Fruit fly (Drosophila melanogaster) whole organism, embryonic: ENCODE results near the gene CG13000.

Experiments used
- Adf1 ChIP-seq: fragments of 200-800 bp; sonication (Bioruptor generic); IDR thresholded peaks from 2 replicates; pipeline ENCODE4 v1.3.6; 2022; ENCODE audit warnings: missing biosample characterization, missing genetic modification characterization
- CG10267 ChIP-seq: fragments of 200-800 bp; sonication (Bioruptor generic); optimal IDR thresholded peaks from 2 replicates; lab custom pipeline; 2018; ENCODE audit warnings: missing biosample characterization, mild to moderate bottlenecking, missing genetic modification characterization, moderate library complexity
- CG11504 ChIP-seq: fragments of 200-800 bp; sonication (Bioruptor generic); optimal IDR thresholded peaks from 3 replicates; lab custom pipeline; 2019; ENCODE audit warnings: missing biosample characterization, mild to moderate bottlenecking, missing genetic modification characterization, moderate library complexity
- CG11560 ChIP-seq: fragments of 200-800 bp; sonication (Bioruptor generic); IDR thresholded peaks from 3 replicates; pipeline ENCODE4 v1.3.6; 2022; ENCODE audit warnings: missing biosample characterization, missing genetic modification characterization
- CG1233 ChIP-seq: fragments of 200-800 bp; sonication (Bioruptor generic); optimal IDR thresholded peaks from 4 replicates; lab custom pipeline; 2018; ENCODE audit warnings: missing biosample characterization, mild to moderate bottlenecking, missing genetic modification characterization
- CG12391 ChIP-seq: fragments of 200-800 bp; sonication (Bioruptor generic); optimal IDR thresholded peaks from 3 replicates; lab custom pipeline; 2018; ENCODE audit warnings: missing biosample characterization, mild to moderate bottlenecking, missing genetic modification characterization, moderate library complexity
- CG13287 ChIP-seq: fragments of 200-800 bp; sonication (Bioruptor generic); IDR thresholded peaks from 2 replicates; pipeline ENCODE4 v1.3.6; 2022; ENCODE audit warnings: missing biosample characterization, missing genetic modification characterization; ENCODE audit not compliant: partially characterized antibody
- CG14860 ChIP-seq: fragments of 200-800 bp; sonication (Bioruptor generic); IDR thresholded peaks from 3 replicates; pipeline ENCODE4 v1.3.6; 2022; ENCODE audit warnings: missing biosample characterization, missing genetic modification characterization; ENCODE audit not compliant: partially characterized antibody
- CG15269 ChIP-seq: fragments of 200-800 bp; sonication (Bioruptor generic); optimal IDR thresholded peaks from 2 replicates; lab custom pipeline; 2018; ENCODE audit warnings: missing biosample characterization, mild to moderate bottlenecking, missing genetic modification characterization, moderate library complexity
- CG15601 ChIP-seq: fragments of 200-800 bp; sonication (Bioruptor generic); optimal IDR thresholded peaks from 3 replicates; lab custom pipeline; 2019; ENCODE audit warnings: missing biosample characterization, mild to moderate bottlenecking, missing genetic modification characterization, moderate library complexity
- CG16779 ChIP-seq: fragments of 200-800 bp; sonication (Bioruptor generic); IDR thresholded peaks from 2 replicates; pipeline ENCODE4 v1.3.6; 2022; ENCODE audit warnings: missing biosample characterization, missing genetic modification characterization
- CG3065 ChIP-seq: fragments of 200-800 bp; sonication (Bioruptor generic); optimal IDR thresholded peaks from 2 replicates; lab custom pipeline; 2016; ENCODE audit warnings: missing biosample characterization, missing genetic modification characterization
- CG31388 ChIP-seq: fragments of 200-800 bp; sonication (Bioruptor generic); optimal IDR thresholded peaks from 2 replicates; lab custom pipeline; 2016; ENCODE audit warnings: missing biosample characterization, missing genetic modification characterization
- CG7987 ChIP-seq: fragments of 200-800 bp; sonication (Bioruptor generic); optimal IDR thresholded peaks from 2 replicates; lab custom pipeline; 2018; ENCODE audit warnings: missing biosample characterization, mild to moderate bottlenecking, missing genetic modification characterization, moderate library complexity
- CG9437 ChIP-seq: fragments of 200-800 bp; sonication (Bioruptor generic); optimal IDR thresholded peaks from 2 replicates; lab custom pipeline; 2018; ENCODE audit warnings: missing biosample characterization, mild to moderate bottlenecking, missing genetic modification characterization
- CG9817 ChIP-seq: fragments of 200-800 bp; sonication (Bioruptor generic); optimal IDR thresholded peaks from 2 replicates; lab custom pipeline; 2018; ENCODE audit warnings: missing biosample characterization, mild to moderate bottlenecking, missing genetic modification characterization, moderate library complexity
- Dip2 ChIP-seq: fragments of 200-800 bp; sonication (Bioruptor generic); IDR thresholded peaks from 2 replicates; pipeline ENCODE4 v1.3.6; 2022; ENCODE audit warnings: missing biosample characterization, missing genetic modification characterization
- Hmr ChIP-seq: fragments of 200-800 bp; sonication (Bioruptor generic); optimal IDR thresholded peaks from 3 replicates; lab custom pipeline; 2017; ENCODE audit warnings: mild to moderate bottlenecking, missing biosample characterization, missing genetic modification reagents, missing genetic modification characterization
- Hr39 ChIP-seq: fragments of >200 bp; optimal IDR thresholded peaks from 2 replicates; lab custom pipeline; 2017
- Med ChIP-seq: fragments of 200-800 bp; sonication (Bioruptor generic); peaks from one replicate; lab custom pipeline; 2016; ENCODE audit warnings: missing biosample characterization, missing genetic modification characterization, mild to moderate bottlenecking, inconsistent platforms, moderate library complexity
- Meics ChIP-seq: fragments of 200-800 bp; sonication (Bioruptor generic); optimal IDR thresholded peaks from 2 replicates; lab custom pipeline; 2017; ENCODE audit warnings: missing biosample characterization, mild to moderate bottlenecking, missing genetic modification characterization
- Mes4 ChIP-seq: fragments of 200-800 bp; sonication (Bioruptor generic); optimal IDR thresholded peaks from 2 replicates; lab custom pipeline; 2016; ENCODE audit warnings: missing biosample characterization, missing genetic modification characterization
- NK7.1 ChIP-seq: fragments of 200-800 bp; sonication (Bioruptor generic); optimal IDR thresholded peaks from 3 replicates; lab custom pipeline; 2016; ENCODE audit warnings: missing biosample characterization, missing genetic modification characterization
- Pdp1 ChIP-seq, 2 experiments: fragments of 200-800 bp; sonication (Bioruptor generic); optimal IDR thresholded peaks; 3 replicates each; lab custom pipeline; 2016; ENCODE audit warnings: missing biosample characterization in 2 of 2, missing genetic modification characterization in 2 of 2, mild to moderate bottlenecking in 1 of 2, moderate library complexity in 1 of 2
- Rx ChIP-seq: fragments of 200-800 bp; sonication (Bioruptor generic); IDR thresholded peaks from 2 replicates; pipeline ENCODE4 v1.3.6; 2022; ENCODE audit warnings: missing biosample characterization, missing genetic modification characterization
- Scr ChIP-seq: fragments of 200-800 bp; sonication (Bioruptor generic); IDR thresholded peaks from 2 replicates; pipeline ENCODE4 v1.3.6; 2022; ENCODE audit warnings: missing biosample characterization, missing genetic modification characterization; ENCODE audit not compliant: partially characterized antibody
- Sox102F ChIP-seq: fragments of 200-800 bp; sonication (Bioruptor generic); optimal IDR thresholded peaks from 2 replicates; lab custom pipeline; 2018; ENCODE audit warnings: missing biosample characterization, mild to moderate bottlenecking, missing genetic modification characterization, moderate library complexity
- Taf1 ChIP-seq: fragments of 200-800 bp; sonication (Bioruptor generic); IDR thresholded peaks from 2 replicates; pipeline ENCODE4 v1.3.6; 2022; ENCODE audit warnings: missing biosample characterization, missing genetic modification characterization
- Tbp ChIP-seq: fragments of >200 bp; optimal IDR thresholded peaks from 2 replicates; lab custom pipeline; 2018; ENCODE audit warnings: missing biosample characterization, missing genetic modification characterization
- Trl ChIP-seq, 3 experiments: fragments of >200 bp in 2 of 3; fragments of 200-800 bp in 1 of 3; sonication (Bioruptor generic) in 1 of 3; optimal IDR thresholded peaks; 2 replicates in 1 of 3; 3 replicates in 2 of 3; lab custom pipeline; 2016 to 2017; ENCODE audit warnings: missing biosample characterization in 1 of 3, missing genetic modification characterization in 1 of 3
- ase ChIP-seq: fragments of 200-800 bp; sonication (Bioruptor generic); IDR thresholded peaks from 3 replicates; pipeline ENCODE4 v1.3.6; 2022; ENCODE audit warnings: missing biosample characterization, missing genetic modification characterization
- ato ChIP-seq: fragments of 200-800 bp; sonication (Bioruptor generic); IDR thresholded peaks from 2 replicates; pipeline ENCODE4 v1.3.6; 2022; ENCODE audit warnings: missing biosample characterization, missing genetic modification characterization; ENCODE audit not compliant: partially characterized antibody
- chinmo ChIP-seq: fragments of 200-800 bp; sonication (Bioruptor generic); IDR thresholded peaks from 4 replicates; pipeline ENCODE4 v1.3.6; 2022; ENCODE audit warnings: missing biosample characterization, missing genetic modification characterization; ENCODE audit not compliant: partially characterized antibody
- emc ChIP-seq: fragments of 200-800 bp; sonication (Bioruptor generic); optimal IDR thresholded peaks from 2 replicates; lab custom pipeline; 2016; ENCODE audit warnings: missing biosample characterization, missing genetic modification characterization
- en ChIP-seq: fragments of 200-800 bp; sonication (Bioruptor generic); optimal IDR thresholded peaks from 2 replicates; lab custom pipeline; 2016; ENCODE audit warnings: missing biosample characterization, missing genetic modification characterization
- ewg ChIP-seq: fragments of 200-800 bp; sonication (Bioruptor generic); optimal IDR thresholded peaks from 3 replicates; lab custom pipeline; 2017; ENCODE audit warnings: mild to moderate bottlenecking, missing biosample characterization, missing genetic modification reagents, missing genetic modification characterization
- ftz-f1 ChIP-seq: fragments of 200-800 bp; sonication (Bioruptor generic); optimal IDR thresholded peaks from 2 replicates; lab custom pipeline; 2016; ENCODE audit warnings: missing biosample characterization, missing genetic modification characterization
- gcm ChIP-seq: fragments of 200-800 bp; sonication (Bioruptor generic); optimal IDR thresholded peaks from 2 replicates; lab custom pipeline; 2019; ENCODE audit warnings: missing biosample characterization, mild to moderate bottlenecking, missing genetic modification characterization, moderate library complexity
- ken ChIP-seq: fragments of 200-800 bp; sonication (Bioruptor generic); IDR thresholded peaks from 3 replicates; pipeline ENCODE4 v1.3.6; 2022; ENCODE audit warnings: missing biosample characterization, missing genetic modification characterization
- nmo ChIP-seq: fragments of 200-800 bp; sonication (Bioruptor generic); optimal IDR thresholded peaks from 2 replicates; lab custom pipeline; 2018; ENCODE audit warnings: missing biosample characterization, mild to moderate bottlenecking, missing genetic modification characterization, moderate library complexity
- pros ChIP-seq: fragments of 200-800 bp; sonication (Bioruptor generic); optimal IDR thresholded peaks from 3 replicates; lab custom pipeline; 2019; ENCODE audit warnings: missing biosample characterization, mild to moderate bottlenecking, missing genetic modification characterization, moderate library complexity
- pzg ChIP-seq: fragments of 200-800 bp; sonication (Bioruptor generic); optimal IDR thresholded peaks from 3 replicates; lab custom pipeline; 2018; ENCODE audit warnings: missing biosample characterization, mild to moderate bottlenecking, missing genetic modification characterization, moderate library complexity
- run ChIP-seq: fragments of 200-800 bp; sonication (Bioruptor generic); optimal IDR thresholded peaks from 3 replicates; lab custom pipeline; 2018; ENCODE audit warnings: missing biosample characterization, mild to moderate bottlenecking, missing genetic modification characterization
- scrt ChIP-seq: fragments of 200-800 bp; sonication (Bioruptor generic); optimal IDR thresholded peaks from 2 replicates; lab custom pipeline; 2018; ENCODE audit warnings: missing biosample characterization, mild to moderate bottlenecking, missing genetic modification characterization, moderate library complexity
- slbo ChIP-seq: fragments of 200-800 bp; sonication (Bioruptor generic); IDR thresholded peaks from 2 replicates; pipeline ENCODE4 v1.3.6; 2022; ENCODE audit warnings: missing biosample characterization, missing genetic modification characterization
- tio ChIP-seq: fragments of 200-800 bp; sonication (Bioruptor generic); optimal IDR thresholded peaks from 2 replicates; lab custom pipeline; 2017; ENCODE audit warnings: missing biosample characterization, missing genetic modification characterization, inconsistent platforms
- tx ChIP-seq: fragments of 200-800 bp; sonication (Bioruptor generic); optimal IDR thresholded peaks from 2 replicates; lab custom pipeline; 2016; ENCODE audit warnings: missing biosample characterization, missing genetic modification characterization
- vvl ChIP-seq: fragments of 200-800 bp; sonication (Bioruptor generic); IDR thresholded peaks from 2 replicates; pipeline ENCODE4 v1.3.6; 2022; ENCODE audit warnings: missing biosample characterization, missing genetic modification characterization
- wek ChIP-seq: fragments of 200-800 bp; sonication (Bioruptor generic); optimal IDR thresholded peaks from 3 replicates; lab custom pipeline; 2018; ENCODE audit warnings: missing biosample characterization, mild to moderate bottlenecking, missing genetic modification characterization, moderate library complexity

Gene CG13000

DNA sequence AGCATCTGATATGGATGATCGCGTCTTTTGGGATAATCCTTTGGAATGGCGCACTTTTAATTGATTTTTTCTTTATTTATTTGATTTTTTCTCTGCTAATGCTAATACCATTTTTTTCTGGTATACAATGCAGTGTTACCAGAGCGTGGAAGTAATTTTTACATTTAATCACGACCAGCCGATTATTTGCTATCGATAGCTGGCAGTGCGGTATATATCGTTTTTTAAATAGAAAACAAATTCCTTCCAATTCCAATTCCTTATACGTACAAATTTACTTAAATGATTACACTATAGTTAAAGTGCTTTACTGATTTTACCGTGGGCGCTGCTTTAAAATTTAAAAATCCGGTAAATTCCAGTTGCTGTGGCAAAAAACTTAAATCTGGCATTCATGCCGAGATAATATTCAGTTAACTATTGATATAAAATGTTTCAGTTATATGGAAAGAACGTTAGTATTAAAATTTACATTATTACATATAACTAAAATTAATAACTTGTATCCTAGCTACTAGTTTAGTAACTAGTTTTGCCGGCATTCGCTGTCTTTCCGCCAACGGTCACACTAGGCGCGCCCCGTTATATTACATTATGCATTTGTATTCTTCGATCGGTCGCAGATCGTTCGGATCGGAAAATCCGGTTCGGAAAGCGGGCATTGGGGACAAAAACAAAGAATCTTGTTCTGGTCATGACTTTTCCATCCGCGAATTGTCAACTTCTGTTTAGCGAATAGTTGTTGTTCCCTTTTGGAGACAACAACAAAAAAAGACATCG is 5.3 kb downstream of the CG13000 start, which contains the start of the genes CG13001 and RhoGAP15B (continued):
- no peak for TF ChIP-seq CG31388
- TF ChIP-seq Hr39 (lab: Kevin White, UChicago), result no peak
- TF ChIP-seq gcm (GFP tag; lab: Kevin White, UChicago), result no peak
- peak; percentile 81 for TF ChIP-seq Scr (GFP tag; lab: Robert Waterston, UW)
- no peak for TF ChIP-seq Mes4
- peak; percentile 32; the same call in 1 of the 2 replicates for TF ChIP-seq vvl (GFP tag; lab: Robert Waterston, UW)
- TF ChIP-seq CG16779, result no peak
- TF ChIP-seq CG11504 (tag; lab: Kevin White, UChicago), result no peak
- TF ChIP-seq CG13287, result peak; percentile 70
- no peak for TF ChIP-seq NK7.1
- TF ChIP-seq scrt (GFP tag; lab: Kevin White, UChicago), result no peak
- peak; percentile 55; the same call in 1 of the 3 replicates for TF ChIP-seq CG14860 (GFP tag; lab: Robert Waterston, UW)
- no peak for TF ChIP-seq Adf1
- TF ChIP-seq pzg (GFP tag; lab: Kevin White, UChicago), result peak; percentile 54
- TF ChIP-seq CG1233, result no peak
- no peak for TF ChIP-seq Taf1
- TF ChIP-seq tx (GFP tag; lab: Kevin White, UChicago), result no peak
- TF ChIP-seq nmo (GFP tag; lab: Kevin White, UChicago), result peak; percentile 20
- TF ChIP-seq tio (GFP tag; lab: Kevin White, UChicago), result no peak
- TF ChIP-seq CG9437, result no peak
- peak; percentile 16 for TF ChIP-seq CG10267
- no peak for TF ChIP-seq slbo
- no peak for TF ChIP-seq CG11560 (tag; lab: Robert Waterston, UW)
- TF ChIP-seq CG15601 (tag; lab: Kevin White, UChicago), result no peak
- no peak for TF ChIP-seq CG3065
- TF ChIP-seq Trl (optimal IDR thresholded peaks at IDR 0.05; lab: Kevin White, UChicago), result no peak
- no peak for TF ChIP-seq Trl (GFP tag; optimal IDR thresholded peaks at IDR 0.05; lab: Kevin White, UChicago)
- TF ChIP-seq ken (GFP tag; lab: Robert Waterston, UW), result no peak
- no peak for TF ChIP-seq CG9817 (tag; lab: Kevin White, UChicago)
- TF ChIP-seq emc (GFP tag; lab: Kevin White, UChicago), result no peak
- TF ChIP-seq ewg (GFP tag; lab: Kevin White, UChicago), result no peak
- no peak for TF ChIP-seq CG7987 (GFP tag; lab: Kevin White, UChicago)
- TF ChIP-seq CG15269 (tag; lab: Kevin White, UChicago), result no peak
- TF ChIP-seq CG12391 (tag; lab: Kevin White, UChicago), result no peak
- peak; percentile 43 for TF ChIP-seq Med
- TF ChIP-seq ftz-f1, result no peak
- TF ChIP-seq Meics, result no peak
- no peak for TF ChIP-seq Hmr (GFP tag; lab: Kevin White, UChicago)
- no peak for TF ChIP-seq ase
- TF ChIP-seq en, result no peak
- no peak for TF ChIP-seq Rx (GFP tag; lab: Robert Waterston, UW)
- TF ChIP-seq run (tag; lab: Kevin White, UChicago), result no peak
- no peak for TF ChIP-seq Tbp (GFP tag; lab: Kevin White, UChicago)
- peak in 1 of 2 experiments; percentile 36 for TF ChIP-seq Pdp1 (GFP tag; optimal IDR thresholded peaks at IDR 0.05; lab: Kevin White, UChicago)
- TF ChIP-seq wek (GFP tag; lab: Kevin White, UChicago), result no peak
- peak; percentile 14; the same call in 1 of the 4 replicates for TF ChIP-seq chinmo (GFP tag; lab: Robert Waterston, UW)
- TF ChIP-seq ato (GFP tag; lab: Robert Waterston, UW), result peak; percentile 52
- TF ChIP-seq pros (GFP tag; lab: Kevin White, UChicago), result no peak
- TF ChIP-seq Dip2 (GFP tag; lab: Robert Waterston, UW), result no peak
- TF ChIP-seq Sox102F (GFP tag; lab: Kevin White, UChicago), result no peak
